Fruit fly (Drosophila melanogaster): ENCODE results near the gene CG42762.

Gene CG42762

DNA sequence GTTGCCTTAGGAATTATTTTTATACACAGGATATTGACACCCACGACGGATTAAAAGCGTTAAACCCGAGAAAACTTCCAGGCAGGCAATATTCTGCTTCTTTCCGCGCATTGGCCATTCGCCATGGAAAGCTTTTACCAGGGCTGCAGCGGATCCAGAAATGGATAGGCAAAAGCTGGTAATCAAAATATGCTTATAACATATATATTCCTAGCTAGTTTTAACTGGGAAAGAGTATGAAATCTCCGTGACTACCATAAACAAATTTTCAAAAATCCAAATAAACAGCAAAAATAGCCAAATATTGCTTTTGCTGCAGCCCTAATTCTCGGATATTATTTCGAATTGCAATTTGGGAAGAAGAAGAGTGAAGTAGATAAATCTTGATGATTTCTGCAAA is 15.7 kb upstream of the CG42762 start, which contains the start of the genes PAPLA1 and Rbsn-5 (continued):
- TF ChIP-seq Sox100B (GFP tag; optimal IDR thresholded peaks at IDR 0.05) (peak; percentile 83), Neu2 (GFP tag; optimal IDR thresholded peaks at IDR 0.05; ENCODE audit: borderline replicate concordance) (peak; percentile 63), CG2678 (tag; optimal IDR thresholded peaks at IDR 0.05) (peak; percentile 95), CG6689 (GFP tag; IDR thresholded peaks at IDR 0.05) (peak; percentile 93), Tbp (GFP tag; optimal IDR thresholded peaks at IDR 0.05) (no peak), sim (GFP tag; IDR thresholded peaks at IDR 0.05) (peak; percentile 61; the same call in 1 of the 2 replicates), otp (GFP tag; IDR thresholded peaks at IDR 0.05) (peak; percentile 88), nerfin-1 (tag; optimal IDR thresholded peaks at IDR 0.05) (peak; percentile 90), ems (GFP tag; optimal IDR thresholded peaks at IDR 0.05) (peak; percentile 95), CG10979 (tag; optimal IDR thresholded peaks at IDR 0.05) (peak; percentile 92), CG32767 (GFP tag; IDR thresholded peaks at IDR 0.05) (peak; percentile 85), CG2875 (GFP tag; optimal IDR thresholded peaks at IDR 0.05) (peak; percentile 80), sqz (GFP tag; optimal IDR thresholded peaks at IDR 0.05) (peak; percentile 80), kah (GFP tag; optimal IDR thresholded peaks at IDR 0.05) (peak; percentile 77), CG5953 (GFP tag; IDR thresholded peaks at IDR 0.05) (peak; percentile 85), CG6683 (GFP tag; optimal IDR thresholded peaks at IDR 0.05) (peak; percentile 73), NC2β (GFP tag; optimal IDR thresholded peaks at IDR 0.05) (peak; percentile 94), Gug (GFP tag; IDR thresholded peaks at IDR 0.05) (peak; percentile 91), oc (tag; optimal IDR thresholded peaks at IDR 0.05) (peak; percentile 98), CG1529 (GFP tag; optimal IDR thresholded peaks at IDR 0.05) (peak; percentile 84), Drgx (GFP tag; IDR thresholded peaks at IDR 0.05) (peak; percentile 79), CG1792 (GFP tag; optimal IDR thresholded peaks at IDR 0.05) (peak; percentile 91), CG32772 (GFP tag; IDR thresholded peaks at IDR 0.05) (peak; percentile 94), gcm2 (GFP tag; optimal IDR thresholded peaks at IDR 0.05) (peak; percentile 92), CG10274 (GFP tag; optimal IDR thresholded peaks at IDR 0.05) (peak; percentile 75), HLH4C (GFP tag; IDR thresholded peaks at IDR 0.05; ENCODE audit: partially characterized antibody) (no peak), CG34422 (GFP tag; IDR thresholded peaks at IDR 0.05) (peak; percentile 92), pan (optimal IDR thresholded peaks at IDR 0.05) (no peak), pan (GFP tag; optimal IDR thresholded peaks at IDR 0.05 in 1 of 2, IDR thresholded peaks at IDR 0.05 in 1 of 2) (peak in 1 of 2 experiments; percentile 95), tll (GFP tag; optimal IDR thresholded peaks at IDR 0.05) (no peak), pb (GFP tag; optimal IDR thresholded peaks at IDR 0.05) (peak; percentile 93), danr (GFP tag; IDR thresholded peaks at IDR 0.05) (peak; percentile 84), CG1647 (GFP tag; optimal IDR thresholded peaks at IDR 0.05) (peak; percentile 95), CG16815 (GFP tag; optimal IDR thresholded peaks at IDR 0.05) (peak; percentile 85), CG10366 (GFP tag; IDR thresholded peaks at IDR 0.05) (peak; percentile 90), Atf6 (GFP tag; IDR thresholded peaks at IDR 0.05) (peak; percentile 86; the same call in 1 of the 2 replicates), Doc3 (GFP tag; IDR thresholded peaks at IDR 0.05; ENCODE audit: partially characterized antibody) (no peak), CG7745 (tag; optimal IDR thresholded peaks at IDR 0.05) (no peak), ap (GFP tag; IDR thresholded peaks at IDR 0.05) (peak; percentile 80), ttk (GFP tag; IDR thresholded peaks at IDR 0.05) (peak; percentile 90), tin (GFP tag; optimal IDR thresholded peaks at IDR 0.05) (peak; percentile 96), slbo (GFP tag; IDR thresholded peaks at IDR 0.05) (peak; percentile 97), onecut (GFP tag; IDR thresholded peaks at IDR 0.05) (peak; percentile 74), Ets97D (GFP tag; optimal IDR thresholded peaks at IDR 0.05) (peak; percentile 94), cad (GFP tag; optimal IDR thresholded peaks at IDR 0.05) (no peak), Vsx1 (GFP tag; optimal IDR thresholded peaks at IDR 0.05) (peak; percentile 81), usp (GFP tag; optimal IDR thresholded peaks at IDR 0.05) (no peak), zen (tag; optimal IDR thresholded peaks at IDR 0.05) (peak; percentile 92), CG4282 (GFP tag; optimal IDR thresholded peaks at IDR 0.05) (peak; percentile 93), CG12659 (GFP tag; optimal IDR thresholded peaks at IDR 0.05) (peak; percentile 95), seq (GFP tag; IDR thresholded peaks at IDR 0.05) (peak; percentile 80), CG4820 (GFP tag; optimal IDR thresholded peaks at IDR 0.05) (peak; percentile 94)
